Fruit fly (Drosophila melanogaster) whole organism, prepupa: ENCODE data around the gene RpS14a.
A peak's percentile ranks its signal among the peaks of the same experiment; 100 is the strongest.

ENCODE experiments used
- Blimp-1 ChIP-seq: fragments of 200-800 bp; sonication (Bioruptor generic); optimal IDR thresholded peaks from 3 replicates; lab custom pipeline; 2017; ENCODE audit warnings: missing biosample characterization, missing genetic modification characterization, mild to moderate bottlenecking, moderate library complexity, missing genetic modification reagents
- CG10631 ChIP-seq: fragments of 200-800 bp; sonication (Bioruptor generic); optimal IDR thresholded peaks from 2 replicates; lab custom pipeline; 2016; ENCODE audit warnings: missing biosample characterization, missing genetic modification characterization
- CG10669 ChIP-seq: fragments of 200-800 bp; sonication (Bioruptor generic); optimal IDR thresholded peaks from 3 replicates; lab custom pipeline; 2018; ENCODE audit warnings: missing biosample characterization, mild to moderate bottlenecking, missing genetic modification characterization, moderate library complexity
- CG11294 ChIP-seq: fragments of 200-800 bp; sonication (Bioruptor generic); IDR thresholded peaks from 2 replicates; pipeline ENCODE4 v1.3.6; 2022; ENCODE audit warnings: missing biosample characterization, missing genetic modification characterization
- CG11762 ChIP-seq: fragments of 200-800 bp; sonication (Bioruptor generic); optimal IDR thresholded peaks from 3 replicates; lab custom pipeline; 2016; ENCODE audit warnings: missing biosample characterization, missing genetic modification characterization; ENCODE audit not compliant: insufficient read depth
- CG11902 ChIP-seq: fragments of 200-800 bp; sonication (Bioruptor generic); optimal IDR thresholded peaks from 3 replicates; lab custom pipeline; 2016; ENCODE audit warnings: missing biosample characterization, missing genetic modification characterization
- CG15336 ChIP-seq: fragments of 200-800 bp; sonication (Bioruptor generic); IDR thresholded peaks from 2 replicates; pipeline ENCODE4 v1.3.6; 2022; ENCODE audit warnings: missing biosample characterization, missing genetic modification characterization
- CG1621 ChIP-seq: fragments of 200-800 bp; sonication (Bioruptor generic); optimal IDR thresholded peaks from 3 replicates; lab custom pipeline; 2018; ENCODE audit warnings: missing biosample characterization, mild to moderate bottlenecking, missing genetic modification characterization
- CG16779 ChIP-seq: fragments of 200-800 bp; sonication (Bioruptor generic); optimal IDR thresholded peaks from 3 replicates; lab custom pipeline; 2017; ENCODE audit warnings: missing biosample characterization, mild to moderate bottlenecking, missing genetic modification characterization
- CG3032 ChIP-seq: fragments of 200-800 bp; optimal IDR thresholded peaks from 2 replicates; lab custom pipeline; 2019; ENCODE audit warnings: missing biosample characterization, mild to moderate bottlenecking, missing genetic modification characterization, moderate library complexity
- CG32006 ChIP-seq: fragments of 200-800 bp; sonication (Bioruptor generic); optimal IDR thresholded peaks from 3 replicates; lab custom pipeline; 2017; ENCODE audit warnings: missing biosample characterization, mild to moderate bottlenecking, missing genetic modification characterization
- CG34406 ChIP-seq: fragments of 200-800 bp; sonication (Bioruptor generic); optimal IDR thresholded peaks from 3 replicates; lab custom pipeline; 2016; ENCODE audit warnings: missing biosample characterization, missing genetic modification characterization
- CG3919 ChIP-seq: fragments of 200-800 bp; sonication (Bioruptor generic); optimal IDR thresholded peaks from 3 replicates; lab custom pipeline; 2016; ENCODE audit warnings: missing biosample characterization, missing genetic modification characterization
- CG4318 ChIP-seq: fragments of 200-800 bp; sonication (Bioruptor generic); optimal IDR thresholded peaks from 3 replicates; lab custom pipeline; 2017; ENCODE audit warnings: missing biosample characterization, mild to moderate bottlenecking, missing genetic modification characterization
- CG6163 ChIP-seq: fragments of 200-800 bp; sonication (Bioruptor generic); IDR thresholded peaks from 3 replicates; pipeline ENCODE4 v1.3.6; 2022; ENCODE audit warnings: missing biosample characterization, missing genetic modification characterization
- CG6276 ChIP-seq: fragments of 200-800 bp; sonication (Bioruptor generic); optimal IDR thresholded peaks from 2 replicates; lab custom pipeline; 2017; ENCODE audit warnings: missing biosample characterization, mild to moderate bottlenecking, missing genetic modification characterization
- CG6854 ChIP-seq: fragments of 200-800 bp; sonication (Bioruptor generic); optimal IDR thresholded peaks from 2 replicates; lab custom pipeline; 2017; ENCODE audit warnings: missing biosample characterization, mild to moderate bottlenecking, missing genetic modification characterization
- CG7368 ChIP-seq: fragments of 200-800 bp; sonication (Bioruptor generic); optimal IDR thresholded peaks from 3 replicates; lab custom pipeline; 2016; ENCODE audit warnings: missing biosample characterization, missing genetic modification characterization
- CG8119 ChIP-seq: fragments of 200-800 bp; sonication (Bioruptor generic); IDR thresholded peaks from 3 replicates; pipeline ENCODE4 v1.3.6; 2022; ENCODE audit warnings: missing biosample characterization, missing genetic modification characterization
- CG8319 ChIP-seq: fragments of 200-800 bp; sonication (Bioruptor generic); optimal IDR thresholded peaks from 3 replicates; lab custom pipeline; 2016; ENCODE audit warnings: missing biosample characterization, missing genetic modification characterization
- CG8632 ChIP-seq: fragments of 200-800 bp; sonication (Bioruptor generic); optimal IDR thresholded peaks from 3 replicates; lab custom pipeline; 2016; ENCODE audit warnings: missing biosample characterization, missing genetic modification characterization
- CG9139 ChIP-seq: fragments of 200-800 bp; sonication (Bioruptor generic); optimal IDR thresholded peaks from 3 replicates; lab custom pipeline; 2017; ENCODE audit warnings: missing biosample characterization, mild to moderate bottlenecking, missing genetic modification characterization
- Eip93F ChIP-seq: fragments of 200-800 bp; sonication (Bioruptor generic); optimal IDR thresholded peaks from 2 replicates; lab custom pipeline; 2016; ENCODE audit warnings: missing biosample characterization, mild to moderate bottlenecking, missing genetic modification characterization
- Ets21C ChIP-seq: fragments of 200-800 bp; sonication (Bioruptor generic); optimal IDR thresholded peaks from 3 replicates; lab custom pipeline; 2016; ENCODE audit warnings: missing biosample characterization, missing genetic modification characterization
- Gug ChIP-seq: fragments of 200-800 bp; sonication (Bioruptor generic); IDR thresholded peaks from 2 replicates; pipeline ENCODE4 v1.3.6; 2022; ENCODE audit warnings: missing biosample characterization, missing genetic modification characterization
- Hr38 ChIP-seq: sonication (Bioruptor generic); optimal IDR thresholded peaks from 2 replicates; lab custom pipeline; 2016; ENCODE audit warnings: missing biosample characterization, missing genetic modification characterization
- Met ChIP-seq: fragments of 200-800 bp; sonication (Bioruptor generic); optimal IDR thresholded peaks from 3 replicates; lab custom pipeline; 2016; ENCODE audit warnings: missing biosample characterization, missing genetic modification characterization
- Smox ChIP-seq: fragments of 200-800 bp; sonication (Bioruptor generic); optimal IDR thresholded peaks from 3 replicates; lab custom pipeline; 2016; ENCODE audit warnings: missing biosample characterization, missing genetic modification characterization
- Sox102F ChIP-seq: fragments of 200-800 bp; sonication (Bioruptor generic); optimal IDR thresholded peaks from 2 replicates; lab custom pipeline; 2016; ENCODE audit warnings: missing biosample characterization, mild to moderate bottlenecking, missing genetic modification characterization
- Sox14 ChIP-seq: fragments of 200-800 bp; sonication (Bioruptor generic); optimal IDR thresholded peaks from 3 replicates; lab custom pipeline; 2016; ENCODE audit warnings: missing biosample characterization, missing genetic modification characterization
- Sox15 ChIP-seq: fragments of 200-800 bp; sonication (Bioruptor generic); optimal IDR thresholded peaks from 3 replicates; lab custom pipeline; 2016; ENCODE audit warnings: missing biosample characterization, missing genetic modification characterization
- achi ChIP-seq: fragments of 200-800 bp; sonication (Bioruptor generic); optimal IDR thresholded peaks from 3 replicates; lab custom pipeline; 2016; ENCODE audit warnings: missing biosample characterization, missing genetic modification characterization
- acj6 ChIP-seq: fragments of 200-800 bp; sonication (Bioruptor generic); optimal IDR thresholded peaks from 3 replicates; lab custom pipeline; 2016; ENCODE audit warnings: missing biosample characterization, missing genetic modification characterization
- cyc ChIP-seq: fragments of 200-800 bp; sonication (Bioruptor generic); optimal IDR thresholded peaks from 3 replicates; lab custom pipeline; 2016; ENCODE audit warnings: missing biosample characterization, missing genetic modification characterization
- dac ChIP-seq: fragments of 200-800 bp; sonication (Bioruptor generic); optimal IDR thresholded peaks from 2 replicates; lab custom pipeline; 2017; ENCODE audit warnings: missing biosample characterization, mild to moderate bottlenecking, missing genetic modification characterization
- dsx ChIP-seq: fragments of 200-800 bp; optimal IDR thresholded peaks from 3 replicates; lab custom pipeline; 2019; ENCODE audit warnings: missing biosample characterization, mild to moderate bottlenecking, missing genetic modification characterization, moderate library complexity; ENCODE audit not compliant: poor library complexity, severe bottlenecking
- esn ChIP-seq: fragments of 200-800 bp; sonication (Bioruptor generic); optimal IDR thresholded peaks from 2 replicates; lab custom pipeline; 2016; ENCODE audit warnings: missing biosample characterization, mild to moderate bottlenecking, missing genetic modification characterization, moderate library complexity
- fd85E ChIP-seq: fragments of 200-800 bp; sonication (Bioruptor generic); optimal IDR thresholded peaks from 3 replicates; lab custom pipeline; 2016; ENCODE audit warnings: missing biosample characterization, missing genetic modification characterization
- fkh ChIP-seq: fragments of 200-800 bp; sonication (Bioruptor generic); optimal IDR thresholded peaks from 3 replicates; lab custom pipeline; 2017; ENCODE audit warnings: missing biosample characterization, mild to moderate bottlenecking, missing genetic modification characterization, moderate library complexity
- lz ChIP-seq: fragments of 200-800 bp; sonication (Bioruptor generic); optimal IDR thresholded peaks from 3 replicates; lab custom pipeline; 2016; ENCODE audit warnings: missing biosample characterization, missing genetic modification characterization
- net ChIP-seq: fragments of 200-800 bp; sonication (Bioruptor generic); optimal IDR thresholded peaks from 3 replicates; lab custom pipeline; 2016; ENCODE audit warnings: missing biosample characterization, missing genetic modification characterization
- pdm3 ChIP-seq: fragments of 200-800 bp; sonication (Bioruptor generic); optimal IDR thresholded peaks from 3 replicates; lab custom pipeline; 2016; ENCODE audit warnings: missing biosample characterization, missing genetic modification characterization
- salr ChIP-seq, 2 experiments: fragments of 200-800 bp; sonication (Bioruptor generic); optimal IDR thresholded peaks; 3 replicates each; lab custom pipeline; 2016 to 2018; ENCODE audit warnings: missing biosample characterization in 2 of 2, missing genetic modification characterization in 2 of 2, mild to moderate bottlenecking in 1 of 2
- spab ChIP-seq: fragments of 200-800 bp; sonication (Bioruptor generic); optimal IDR thresholded peaks from 2 replicates; lab custom pipeline; 2017; ENCODE audit warnings: missing biosample characterization, mild to moderate bottlenecking, missing genetic modification characterization, missing genetic modification reagents
- vri ChIP-seq: fragments of 200-800 bp; sonication (Bioruptor generic); optimal IDR thresholded peaks from 3 replicates; lab custom pipeline; 2016; ENCODE audit warnings: missing biosample characterization, mild to moderate bottlenecking, missing genetic modification characterization

Gene RpS14a

dm6 chrX:7965761-7966555 lies 32.4 kb downstream of the RpS14a start (continued):
- TF ChIP-seq Blimp-1 (GFP tag; lab: Kevin White, UChicago) = no peak
- no peak for TF ChIP-seq CG8319
- no peak for TF ChIP-seq CG7368 (GFP tag; lab: Kevin White, UChicago)
- no peak; the same call in 1 of the 2 replicates for TF ChIP-seq Gug
- no peak for TF ChIP-seq esn (GFP tag; lab: Kevin White, UChicago)
- no peak for TF ChIP-seq net (GFP tag; lab: Kevin White, UChicago)
- TF ChIP-seq fd85E (GFP tag; lab: Kevin White, UChicago) = no peak
- no peak for TF ChIP-seq acj6
- no peak for TF ChIP-seq CG34406
- no peak for TF ChIP-seq salr (GFP tag; optimal IDR thresholded peaks at IDR 0.05; lab: Kevin White, UChicago)
- no peak for TF ChIP-seq CG9139
- no peak for TF ChIP-seq spab (GFP tag; lab: Kevin White, UChicago)
- no peak for TF ChIP-seq CG3032 (tag; lab: Kevin White, UChicago)
- peak; percentile 55 for TF ChIP-seq CG32006 (GFP tag; lab: Kevin White, UChicago)
- TF ChIP-seq CG15336 (GFP tag; lab: Robert Waterston, UW) = peak; percentile 39
- TF ChIP-seq Met (GFP tag; lab: Kevin White, UChicago) = no peak
- no peak for TF ChIP-seq Ets21C (GFP tag; lab: Kevin White, UChicago)
- no peak for TF ChIP-seq CG10669 (GFP tag; lab: Kevin White, UChicago)
- no peak for TF ChIP-seq vri
- TF ChIP-seq CG16779 (tag; lab: Kevin White, UChicago) = no peak
- no peak for TF ChIP-seq CG10631 (GFP tag; lab: Kevin White, UChicago)
- no peak for TF ChIP-seq Hr38 (GFP tag; lab: Kevin White, UChicago)
- TF ChIP-seq CG4318 (GFP tag; lab: Kevin White, UChicago) = no peak
- TF ChIP-seq dsx (GFP tag; lab: Kevin White, UChicago) = no peak
- peak; percentile 20 for TF ChIP-seq CG3919 (GFP tag; lab: Kevin White, UChicago)
- TF ChIP-seq Sox14 = no peak
- no peak for TF ChIP-seq fkh
- TF ChIP-seq CG8632 (GFP tag; lab: Kevin White, UChicago) = no peak
- no peak for TF ChIP-seq CG11294 (GFP tag; lab: Robert Waterston, UW)

- TF ChIP-seq CG3032 (tag; lab: Kevin White, UChicago) (no peak), dsx (GFP tag; lab: Kevin White, UChicago) (no peak), Hr38 (GFP tag; lab: Kevin White, UChicago) (no peak), fkh (peak; percentile 83), dac (no peak), Sox15 (GFP tag; lab: Kevin White, UChicago) (no peak), pdm3 (GFP tag; lab: Kevin White, UChicago) (no peak), Sox102F (GFP tag; lab: Kevin White, UChicago) (no peak), cyc (GFP tag; lab: Kevin White, UChicago) (no peak), CG16779 (tag; lab: Kevin White, UChicago) (no peak), CG6276 (peak; percentile 20), CG3919 (GFP tag; lab: Kevin White, UChicago) (no peak), Eip93F (GFP tag; lab: Kevin White, UChicago) (no peak), CG1621 (tag; lab: Kevin White, UChicago) (no peak), CG9139 (no peak), Smox (GFP tag; lab: Kevin White, UChicago) (no peak), Blimp-1 (GFP tag; lab: Kevin White, UChicago) (no peak), Met (GFP tag; lab: Kevin White, UChicago) (no peak), CG11762 (GFP tag; lab: Kevin White, UChicago) (no peak), spab (GFP tag; lab: Kevin White, UChicago) (no peak), CG6854 (GFP tag; lab: Kevin White, UChicago) (no peak), lz (GFP tag; lab: Kevin White, UChicago) (no peak), net (GFP tag; lab: Kevin White, UChicago) (no peak), CG8119 (GFP tag; lab: Robert Waterston, UW) (0 out of 3 replicates have a peak, but pooled peaks have one; percentile 15), CG8632 (GFP tag; lab: Kevin White, UChicago) (no peak), CG10669 (GFP tag; lab: Kevin White, UChicago) (no peak), achi (GFP tag; lab: Kevin White, UChicago) (no peak), CG11902 (GFP tag; lab: Kevin White, UChicago) (no peak), esn (GFP tag; lab: Kevin White, UChicago) (no peak), CG6163 (GFP tag; lab: Robert Waterston, UW) (0 out of 3 replicates have a peak, but pooled peaks have one; percentile 38)
These were observed 33.7 kb downstream of the RpS14a start for dm6 chrX:7967052-7967847.
